Fruit fly (Drosophila melanogaster) whole organism, embryonic: ENCODE results near the gene CG46440.
A peak's percentile ranks its signal among the peaks of the same experiment; 100 is the strongest.

Source experiments
- CG11456 ChIP-seq: fragments of 200-800 bp; sonication (Bioruptor generic); IDR thresholded peaks from 3 replicates; pipeline ENCODE4 v1.3.6; 2022; ENCODE audit warnings: missing biosample characterization, missing genetic modification characterization
- CG12071 ChIP-seq: fragments of 200-800 bp; sonication (Bioruptor generic); optimal IDR thresholded peaks from 3 replicates; lab custom pipeline; 2018; ENCODE audit warnings: missing biosample characterization, mild to moderate bottlenecking, missing genetic modification characterization
- CG12155 ChIP-seq: fragments of 200-800 bp; sonication (Bioruptor generic); optimal IDR thresholded peaks from 3 replicates; lab custom pipeline; 2016; ENCODE audit warnings: missing biosample characterization, missing genetic modification characterization
- CG12659 ChIP-seq: fragments of 200-800 bp; sonication (Bioruptor generic); optimal IDR thresholded peaks from 3 replicates; lab custom pipeline; 2017; ENCODE audit warnings: mild to moderate bottlenecking, missing biosample characterization, missing genetic modification reagents, missing genetic modification characterization
- CG12769 ChIP-seq: fragments of 200-800 bp; sonication (Bioruptor generic); optimal IDR thresholded peaks from 2 replicates; lab custom pipeline; 2019; ENCODE audit warnings: missing biosample characterization, mild to moderate bottlenecking, missing genetic modification characterization, moderate library complexity
- CG13123 ChIP-seq: fragments of 200-800 bp; sonication (Bioruptor generic); optimal IDR thresholded peaks from 2 replicates; lab custom pipeline; 2016; ENCODE audit warnings: missing biosample characterization, missing genetic modification characterization
- CG14014 ChIP-seq: fragments of 200-800 bp; sonication (Bioruptor generic); IDR thresholded peaks from 2 replicates; pipeline ENCODE4 v1.3.6; 2022; ENCODE audit warnings: missing biosample characterization, missing genetic modification characterization
- CG1529 ChIP-seq: fragments of 200-800 bp; sonication (Bioruptor generic); optimal IDR thresholded peaks from 3 replicates; lab custom pipeline; 2018; ENCODE audit warnings: missing biosample characterization, missing genetic modification characterization
- CG1603 ChIP-seq: fragments of 200-800 bp; sonication (Bioruptor generic); optimal IDR thresholded peaks from 2 replicates; lab custom pipeline; 2019; ENCODE audit warnings: missing biosample characterization, mild to moderate bottlenecking, missing genetic modification characterization, moderate library complexity
- CG17612 ChIP-seq: fragments of 200-800 bp; sonication (Bioruptor generic); IDR thresholded peaks from 2 replicates; pipeline ENCODE4 v1.3.6; 2022; ENCODE audit warnings: missing biosample characterization, missing genetic modification characterization
- CG3407 ChIP-seq: fragments of 200-800 bp; sonication (Bioruptor generic); optimal IDR thresholded peaks from 2 replicates; lab custom pipeline; 2018; ENCODE audit warnings: missing biosample characterization, mild to moderate bottlenecking, missing genetic modification characterization
- CG3847 ChIP-seq: fragments of 200-800 bp; sonication (Bioruptor generic); IDR thresholded peaks from 2 replicates; pipeline ENCODE4 v1.3.6; 2022; ENCODE audit warnings: missing biosample characterization, missing genetic modification characterization
- CG4730 ChIP-seq: fragments of 200-800 bp; sonication (Bioruptor generic); IDR thresholded peaks from 2 replicates; pipeline ENCODE4 v1.3.6; 2022; ENCODE audit warnings: missing biosample characterization, missing genetic modification characterization
- CG6854 ChIP-seq: fragments of 200-800 bp; sonication (Bioruptor generic); optimal IDR thresholded peaks from 3 replicates; lab custom pipeline; 2017; ENCODE audit warnings: missing biosample characterization, mild to moderate bottlenecking, missing genetic modification characterization
- CG7271 ChIP-seq: fragments of 200-800 bp; sonication (Bioruptor generic); optimal IDR thresholded peaks from 2 replicates; lab custom pipeline; 2018; ENCODE audit warnings: missing biosample characterization, mild to moderate bottlenecking, missing genetic modification characterization, moderate library complexity
- CG8388 ChIP-seq: fragments of 200-800 bp; sonication (Bioruptor generic); optimal IDR thresholded peaks from 2 replicates; lab custom pipeline; 2019; ENCODE audit warnings: missing biosample characterization, mild to moderate bottlenecking, missing genetic modification characterization, moderate library complexity
- CG9215 ChIP-seq: fragments of 200-800 bp; sonication (Bioruptor generic); IDR thresholded peaks from 2 replicates; pipeline ENCODE4 v1.3.6; 2022; ENCODE audit warnings: missing biosample characterization, missing genetic modification characterization
- Dad ChIP-seq: fragments of 200-800 bp; sonication (Bioruptor generic); optimal IDR thresholded peaks from 3 replicates; lab custom pipeline; 2016; ENCODE audit warnings: missing biosample characterization, missing genetic modification characterization
- Doc2 ChIP-seq: fragments of 200-800 bp; sonication (Bioruptor generic); IDR thresholded peaks from 2 replicates; pipeline ENCODE4 v1.3.6; 2022; ENCODE audit warnings: missing biosample characterization, missing genetic modification characterization
- Drgx ChIP-seq: fragments of 200-800 bp; sonication (Bioruptor generic); IDR thresholded peaks from 2 replicates; pipeline ENCODE4 v1.3.6; 2022; ENCODE audit warnings: missing biosample characterization, missing genetic modification characterization
- Hmx ChIP-seq: fragments of 200-800 bp; sonication (Bioruptor generic); optimal IDR thresholded peaks from 2 replicates; lab custom pipeline; 2016; ENCODE audit warnings: missing biosample characterization, missing genetic modification characterization
- Jarid2 ChIP-seq: fragments of 200-800 bp; sonication (Bioruptor generic); optimal IDR thresholded peaks from 3 replicates; lab custom pipeline; 2017; ENCODE audit warnings: mild to moderate bottlenecking, missing biosample characterization, missing genetic modification reagents, missing genetic modification characterization
- Lpt ChIP-seq: fragments of >200 bp; optimal IDR thresholded peaks from 2 replicates; lab custom pipeline; 2018; ENCODE audit warnings: missing biosample characterization, missing genetic modification characterization
- Mrtf ChIP-seq: fragments of 200-800 bp; sonication (Bioruptor generic); IDR thresholded peaks from 3 replicates; pipeline ENCODE4 v1.3.6; 2022; ENCODE audit warnings: missing biosample characterization, missing genetic modification characterization
- NfI ChIP-seq: fragments of 200-800 bp; sonication (Bioruptor generic); optimal IDR thresholded peaks from 3 replicates; lab custom pipeline; 2018; ENCODE audit warnings: missing biosample characterization, mild to moderate bottlenecking, missing genetic modification characterization, moderate library complexity
- Ravus ChIP-seq: fragments of 200-800 bp; sonication (Bioruptor generic); IDR thresholded peaks from 2 replicates; pipeline ENCODE4 v1.3.6; 2022; ENCODE audit warnings: missing biosample characterization, missing genetic modification characterization
- Sin3A ChIP-seq: fragments of >200 bp; optimal IDR thresholded peaks from 2 replicates; lab custom pipeline; 2018
- Six4 ChIP-seq: fragments of 200-800 bp; sonication (Bioruptor generic); optimal IDR thresholded peaks from 2 replicates; lab custom pipeline; 2016; ENCODE audit warnings: missing biosample characterization, missing genetic modification characterization
- Sox102F ChIP-seq: fragments of 200-800 bp; sonication (Bioruptor generic); optimal IDR thresholded peaks from 2 replicates; lab custom pipeline; 2018; ENCODE audit warnings: missing biosample characterization, mild to moderate bottlenecking, missing genetic modification characterization, moderate library complexity
- Sry-δ ChIP-seq: fragments of 200-800 bp; sonication (Bioruptor generic); optimal IDR thresholded peaks from 2 replicates; lab custom pipeline; 2016; ENCODE audit warnings: missing biosample characterization, missing genetic modification characterization
- Stat92E ChIP-seq, 3 experiments: fragments of >200 bp in 2 of 3; fragments of 200-800 bp in 1 of 3; sonication (Bioruptor generic) in 1 of 3; optimal IDR thresholded peaks; 2 replicates each; lab custom pipeline; 2017 to 2019; ENCODE audit warnings: missing biosample characterization in 3 of 3, missing genetic modification characterization in 3 of 3, mild to moderate bottlenecking in 1 of 3, moderate library complexity in 1 of 3
- Vsx1 ChIP-seq: fragments of 200-800 bp; sonication (Bioruptor generic); optimal IDR thresholded peaks from 2 replicates; lab custom pipeline; 2017; ENCODE audit warnings: missing biosample characterization, mild to moderate bottlenecking, missing genetic modification characterization, missing genetic modification reagents
- Xbp1 ChIP-seq: fragments of 200-800 bp; sonication (Bioruptor generic); optimal IDR thresholded peaks from 3 replicates; lab custom pipeline; 2016; ENCODE audit warnings: missing biosample characterization, mild to moderate bottlenecking, missing genetic modification characterization
- ac ChIP-seq: fragments of 200-800 bp; sonication (Bioruptor generic); optimal IDR thresholded peaks from 3 replicates; lab custom pipeline; 2017; ENCODE audit warnings: missing biosample characterization, mild to moderate bottlenecking, missing genetic modification characterization
- ara ChIP-seq: fragments of 200-800 bp; sonication (Bioruptor generic); IDR thresholded peaks from 2 replicates; pipeline ENCODE4 v1.3.6; 2022; ENCODE audit warnings: missing biosample characterization, missing genetic modification characterization
- br ChIP-seq: fragments of >200 bp; optimal IDR thresholded peaks from 2 replicates; lab custom pipeline; 2017
- btn ChIP-seq: fragments of 200-800 bp; sonication (Bioruptor generic); optimal IDR thresholded peaks from 2 replicates; lab custom pipeline; 2016; ENCODE audit warnings: missing biosample characterization, missing genetic modification characterization
- crol ChIP-seq: fragments of 200-800 bp; sonication (Bioruptor generic); IDR thresholded peaks from 2 replicates; pipeline ENCODE4 v1.3.6; 2022; ENCODE audit warnings: missing biosample characterization, missing genetic modification characterization
- emc ChIP-seq: fragments of 200-800 bp; sonication (Bioruptor generic); optimal IDR thresholded peaks from 2 replicates; lab custom pipeline; 2016; ENCODE audit warnings: missing biosample characterization, missing genetic modification characterization
- fd3F ChIP-seq: fragments of 200-800 bp; sonication (Bioruptor generic); optimal IDR thresholded peaks from 2 replicates; lab custom pipeline; 2018; ENCODE audit warnings: missing biosample characterization, mild to moderate bottlenecking, missing genetic modification characterization, moderate library complexity
- fru ChIP-seq: fragments of >200 bp; optimal IDR thresholded peaks from 2 replicates; lab custom pipeline; 2017
- grn ChIP-seq: fragments of 200-800 bp; sonication (Bioruptor generic); optimal IDR thresholded peaks from 3 replicates; lab custom pipeline; 2017; ENCODE audit warnings: missing biosample characterization, missing genetic modification characterization
- h ChIP-seq: fragments of >200 bp; optimal IDR thresholded peaks from 2 replicates; lab custom pipeline; 2017
- knrl ChIP-seq: fragments of 200-800 bp; sonication (Bioruptor generic); IDR thresholded peaks from 3 replicates; pipeline ENCODE4 v1.3.6; 2022; ENCODE audit warnings: missing biosample characterization, missing genetic modification characterization; ENCODE audit not compliant: partially characterized antibody
- lov ChIP-seq, 2 experiments: fragments of 200-800 bp in 1 of 2; fragments of >200 bp in 1 of 2; sonication (Bioruptor generic) in 1 of 2; IDR thresholded peaks in 1 of 2; optimal IDR thresholded peaks in 1 of 2; 2 replicates in 1 of 2; 3 replicates in 1 of 2; pipeline versions ENCODE4 v1.3.6 to Lab custom; 2017 to 2022; ENCODE audit warnings: missing biosample characterization in 1 of 2, missing genetic modification characterization in 1 of 2
- mirr ChIP-seq: fragments of 200-800 bp; sonication (Bioruptor generic); optimal IDR thresholded peaks from 3 replicates; lab custom pipeline; 2018; ENCODE audit warnings: missing biosample characterization, mild to moderate bottlenecking, missing genetic modification characterization
- p53 ChIP-seq: fragments of 200-800 bp; sonication (Bioruptor generic); optimal IDR thresholded peaks from 2 replicates; lab custom pipeline; 2016; ENCODE audit warnings: missing biosample characterization, missing genetic modification characterization
- pfk ChIP-seq: fragments of 200-800 bp; sonication (Bioruptor generic); optimal IDR thresholded peaks from 2 replicates; lab custom pipeline; 2018; ENCODE audit warnings: missing biosample characterization, mild to moderate bottlenecking, missing genetic modification characterization, moderate library complexity
- sd ChIP-seq: fragments of 200-800 bp; sonication (Bioruptor generic); optimal IDR thresholded peaks from 3 replicates; lab custom pipeline; 2018; ENCODE audit warnings: missing biosample characterization, mild to moderate bottlenecking, missing genetic modification characterization, moderate library complexity
- stc ChIP-seq: fragments of 200-800 bp; sonication (Bioruptor generic); IDR thresholded peaks from 2 replicates; pipeline ENCODE4 v1.3.6; 2022; ENCODE audit warnings: missing biosample characterization, missing genetic modification characterization
- wek ChIP-seq: fragments of 200-800 bp; sonication (Bioruptor generic); optimal IDR thresholded peaks from 3 replicates; lab custom pipeline; 2018; ENCODE audit warnings: missing biosample characterization, mild to moderate bottlenecking, missing genetic modification characterization, moderate library complexity
- zen2 ChIP-seq: fragments of 200-800 bp; sonication (Bioruptor generic); IDR thresholded peaks from 3 replicates; pipeline ENCODE4 v1.3.6; 2022; ENCODE audit warnings: missing biosample characterization, missing genetic modification characterization; ENCODE audit not compliant: partially characterized antibody

The CG46440 gene

DNA sequence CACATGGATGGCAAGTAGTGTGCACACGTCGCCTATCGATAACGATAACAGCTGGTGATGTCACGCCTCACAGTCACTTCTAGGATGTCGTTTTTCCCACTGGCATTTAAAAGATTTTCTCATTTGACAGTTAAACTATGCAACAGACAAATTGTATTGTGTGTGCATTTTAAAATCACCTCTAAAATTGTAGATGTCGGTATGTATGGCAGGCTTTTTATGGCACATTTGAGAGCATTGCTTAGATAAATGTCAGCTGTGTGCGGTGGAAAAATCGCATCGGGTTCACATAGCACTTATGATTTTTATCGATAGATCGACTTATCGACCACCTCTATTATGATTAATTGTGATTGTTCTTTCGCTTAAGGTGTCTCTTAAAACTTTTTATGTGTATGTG, 13.5 kb downstream of the CG46440 start, which contains the start of the genes ArgRS and CG8578 (continued):
- no peak for TF ChIP-seq grn (GFP tag; lab: Kevin White, UChicago)
- no peak for TF ChIP-seq Lpt
- no peak for TF ChIP-seq CG17612 (GFP tag; lab: Robert Waterston, UW)
- TF ChIP-seq CG12155 (GFP tag; lab: Kevin White, UChicago): no peak
- TF ChIP-seq knrl (GFP tag; lab: Robert Waterston, UW): peak; percentile 91
- no peak for TF ChIP-seq crol (GFP tag; lab: Robert Waterston, UW)
- TF ChIP-seq CG1529 (GFP tag; lab: Kevin White, UChicago): no peak
- peak; percentile 52 for TF ChIP-seq Xbp1
- no peak for TF ChIP-seq fru (lab: Kevin White, UChicago)
- TF ChIP-seq Mrtf (GFP tag; lab: Robert Waterston, UW): no peak
- peak; percentile 53 for TF ChIP-seq CG1603 (tag; lab: Kevin White, UChicago)
- TF ChIP-seq mirr: no peak
- TF ChIP-seq sd: no peak
- TF ChIP-seq ac (GFP tag; lab: Kevin White, UChicago): no peak
- TF ChIP-seq CG11456 (GFP tag; lab: Robert Waterston, UW): no peak
- no peak for TF ChIP-seq Hmx (GFP tag; lab: Kevin White, UChicago)
- no peak for TF ChIP-seq Sox102F
- peak; percentile 43; the same call in 1 of the 2 replicates for TF ChIP-seq ara (GFP tag; lab: Robert Waterston, UW)
- TF ChIP-seq Vsx1 (GFP tag; lab: Kevin White, UChicago): no peak
- TF ChIP-seq CG7271: no peak
- no peak for TF ChIP-seq wek
- TF ChIP-seq CG4730: no peak
- TF ChIP-seq h: no peak
- no peak for TF ChIP-seq Stat92E (GFP tag; optimal IDR thresholded peaks at IDR 0.05; lab: Kevin White, UChicago)
- no peak for TF ChIP-seq btn (GFP tag; lab: Kevin White, UChicago)
- no peak for TF ChIP-seq br
- TF ChIP-seq NfI: no peak
- TF ChIP-seq stc: peak; percentile 60; the same call in 1 of the 2 replicates
- no peak; the same call in 1 of the 2 replicates for TF ChIP-seq CG14014 (GFP tag; lab: Robert Waterston, UW)
- no peak for TF ChIP-seq Doc2 (GFP tag; lab: Robert Waterston, UW)
- no peak for TF ChIP-seq fd3F (GFP tag; lab: Kevin White, UChicago)
- TF ChIP-seq Jarid2: no peak
- no peak; the same call in 2 of the 3 replicates for TF ChIP-seq zen2 (GFP tag; lab: Robert Waterston, UW)
- TF ChIP-seq CG13123: no peak
- TF ChIP-seq Drgx (GFP tag; lab: Robert Waterston, UW): peak; percentile 19; the same call in 1 of the 2 replicates
- no peak for TF ChIP-seq CG9215
- TF ChIP-seq CG12769 (tag; lab: Kevin White, UChicago): no peak
- no peak for TF ChIP-seq Ravus (GFP tag; lab: Robert Waterston, UW)
- no peak for TF ChIP-seq Six4 (GFP tag; lab: Kevin White, UChicago)
- no peak for TF ChIP-seq CG3407 (GFP tag; lab: Kevin White, UChicago)
- peak; percentile 80 for TF ChIP-seq Dad (GFP tag; lab: Kevin White, UChicago)
- peak; percentile 70 for TF ChIP-seq CG12659
- TF ChIP-seq CG3847 (GFP tag; lab: Robert Waterston, UW): no peak
- no peak for TF ChIP-seq pfk (GFP tag; lab: Kevin White, UChicago)
- no peak for TF ChIP-seq CG6854 (GFP tag; lab: Kevin White, UChicago)
- peak; percentile 94 for TF ChIP-seq Sry-δ
- TF ChIP-seq CG8388 (GFP tag; lab: Kevin White, UChicago): no peak
- TF ChIP-seq lov (optimal IDR thresholded peaks at IDR 0.05; lab: Kevin White, UChicago): no peak
- no peak; the same call in 2 of the 3 replicates for TF ChIP-seq lov (GFP tag; IDR thresholded peaks at IDR 0.05; lab: Robert Waterston, UW)
- TF ChIP-seq CG12071 (GFP tag; lab: Kevin White, UChicago): no peak
- peak; percentile 57 for TF ChIP-seq p53 (GFP tag; lab: Kevin White, UChicago)
- TF ChIP-seq Sin3A (lab: Kevin White, UChicago): peak; percentile 96
- no peak for TF ChIP-seq emc (GFP tag; lab: Kevin White, UChicago)
